Worm (Caenorhabditis elegans) whole organism, young adult: ENCODE data around the gene srt-42.
A peak's percentile ranks its signal among the peaks of the same experiment; 100 is the strongest.

Source experiments
- B0336.3 ChIP-seq: fragments of 200-800 bp; sonication (Bioruptor generic); IDR thresholded peaks from 2 replicates; pipeline ENCODE4 v1.3.6; 2022; ENCODE audit warnings: missing genetic modification characterization, missing compliant biosample characterization
- C17E4.6 ChIP-seq: fragments of 200-800 bp; sonication (Bioruptor generic); IDR thresholded peaks from 2 replicates; pipeline ENCODE4 v1.3.6; 2022; ENCODE audit warnings: missing genetic modification reagents, missing genetic modification characterization, missing compliant biosample characterization
- F39B2.1 ChIP-seq: fragments of 200-800 bp; sonication (Bioruptor generic); IDR thresholded peaks from 2 replicates; pipeline ENCODE4 v1.3.6; 2022; ENCODE audit warnings: missing genetic modification reagents, missing genetic modification characterization, missing compliant biosample characterization
- F49E8.2 ChIP-seq: sonication (generic microtip); optimal IDR thresholded peaks from 3 replicates; lab custom pipeline; 2017; ENCODE audit warnings: missing genetic modification characterization, mild to moderate bottlenecking, missing compliant biosample characterization, antibody characterized with exemption, moderate library complexity; ENCODE audit not compliant: insufficient read depth
- T07F8.4 ChIP-seq: sonication (generic microtip); optimal IDR thresholded peaks from 2 replicates; lab custom pipeline; 2016; ENCODE audit warnings: mild to moderate bottlenecking, missing genetic modification characterization, moderate library complexity, missing compliant biosample characterization
- Y53F4B.3 ChIP-seq: fragments of 200-800 bp; sonication (Bioruptor generic); IDR thresholded peaks from 2 replicates; pipeline ENCODE4 v1.3.6; 2022; ENCODE audit warnings: missing genetic modification reagents, missing genetic modification characterization, missing compliant biosample characterization
- Y67H2A.10 ChIP-seq: fragments of 200-800 bp; sonication (Bioruptor generic); conservative IDR thresholded peaks from 2 replicates; pipeline ENCODE4 v1.3.6; 2022; ENCODE audit warnings: missing genetic modification reagents, missing genetic modification characterization, missing compliant biosample characterization
- ama-1 ChIP-seq, 3 experiments: fragments of 150-350 bp in 1 of 3; sonication (generic microtip) in 2 of 3; optimal IDR thresholded peaks; 2 replicates each; lab custom pipeline; 2014 to 2018; ENCODE audit warnings: missing biosample characterization in 2 of 3, missing genetic modification characterization in 2 of 3, missing genetic modification reagents in 2 of 3
- athp-1 ChIP-seq: sonication (generic microtip); optimal IDR thresholded peaks from 2 replicates; lab custom pipeline; 2017; ENCODE audit warnings: mild to moderate bottlenecking, missing genetic modification characterization, missing compliant biosample characterization
- attf-5 ChIP-seq: fragments of 200-800 bp; sonication (Bioruptor generic); optimal IDR thresholded peaks from 2 replicates; lab custom pipeline; 2018; ENCODE audit warnings: mild to moderate bottlenecking, missing genetic modification characterization, missing compliant biosample characterization
- bed-2 ChIP-seq: fragments of 200-800 bp; sonication (Bioruptor generic); IDR thresholded peaks from 2 replicates; pipeline ENCODE4 v1.3.6; 2022; ENCODE audit warnings: missing genetic modification reagents, missing genetic modification characterization, missing compliant biosample characterization
- cebp-1 ChIP-seq, 2 experiments: fragments of 200-800 bp in 1 of 2; sonication (Bioruptor generic) in 1 of 2; sonication (generic microtip) in 1 of 2; IDR thresholded peaks in 1 of 2; optimal IDR thresholded peaks in 1 of 2; 2 replicates each; pipeline versions ENCODE4 v1.3.6 to Lab custom; 2017 to 2022; ENCODE audit warnings: missing compliant biosample characterization in 2 of 2, missing genetic modification characterization in 2 of 2, mild to moderate bottlenecking in 1 of 2, missing genetic modification reagents in 1 of 2, moderate library complexity in 1 of 2
- cebp-2 ChIP-seq: fragments of 200-800 bp; sonication (Bioruptor generic); IDR thresholded peaks from 2 replicates; pipeline ENCODE4 v1.3.6; 2022; ENCODE audit warnings: missing genetic modification characterization, missing compliant biosample characterization
- ceh-100 ChIP-seq: fragments of 200-800 bp; sonication (Bioruptor generic); IDR thresholded peaks from 2 replicates; pipeline ENCODE4 v1.3.6; 2022; ENCODE audit warnings: missing genetic modification reagents, missing genetic modification characterization, missing compliant biosample characterization
- ceh-58 ChIP-seq: fragments of 200-800 bp; sonication (Bioruptor generic); IDR thresholded peaks from 2 replicates; pipeline ENCODE4 v1.3.6; 2022; ENCODE audit warnings: missing genetic modification characterization, missing compliant biosample characterization
- die-1 ChIP-seq: sonication (generic microtip); optimal IDR thresholded peaks from 2 replicates; lab custom pipeline; 2016; ENCODE audit warnings: missing genotype, mild to moderate bottlenecking, missing genetic modification characterization, missing compliant biosample characterization
- dox-1 ChIP-seq: fragments of 200-800 bp; sonication (Bioruptor generic); IDR thresholded peaks from 2 replicates; pipeline ENCODE4 v1.3.6; 2022; ENCODE audit warnings: missing genetic modification reagents, missing genetic modification characterization, missing compliant biosample characterization
- ets-4 ChIP-seq: fragments of 200-800 bp; sonication (Bioruptor generic); optimal IDR thresholded peaks from 2 replicates; lab custom pipeline; 2018; ENCODE audit warnings: mild to moderate bottlenecking, missing genetic modification characterization, missing compliant biosample characterization
- gei-17 ChIP-seq: fragments of 200-800 bp; sonication (Bioruptor generic); optimal IDR thresholded peaks from 2 replicates; lab custom pipeline; 2018; ENCODE audit warnings: mild to moderate bottlenecking, missing genetic modification characterization, missing compliant biosample characterization
- hmg-1.2 ChIP-seq: fragments of 200-800 bp; sonication (Bioruptor generic); IDR thresholded peaks from 2 replicates; pipeline ENCODE4 v1.3.6; 2022; ENCODE audit warnings: missing genetic modification reagents, missing genetic modification characterization, missing compliant biosample characterization
- lin-54 ChIP-seq: fragments of 200-800 bp; sonication (Bioruptor generic); optimal IDR thresholded peaks from 2 replicates; lab custom pipeline; 2018; ENCODE audit warnings: mild to moderate bottlenecking, missing genetic modification characterization, missing compliant biosample characterization
- lsl-1 ChIP-seq: fragments of 200-800 bp; sonication (Bioruptor generic); optimal IDR thresholded peaks from 2 replicates; lab custom pipeline; 2018; ENCODE audit warnings: mild to moderate bottlenecking, missing genetic modification characterization, moderate library complexity, missing compliant biosample characterization
- mcd-1 ChIP-seq: fragments of 200-800 bp; sonication (Bioruptor generic); IDR thresholded peaks from 2 replicates; pipeline ENCODE4 v1.3.6; 2022; ENCODE audit warnings: missing genetic modification reagents, missing genetic modification characterization, missing compliant biosample characterization
- nfya-1 ChIP-seq: sonication (generic microtip); optimal IDR thresholded peaks from 2 replicates; lab custom pipeline; 2017; ENCODE audit warnings: antibody characterized with exemption, missing compliant biosample characterization, missing genetic modification characterization, borderline replicate concordance; ENCODE audit not compliant: insufficient read depth
- nfyb-1 ChIP-seq: fragments of 200-800 bp; sonication (Bioruptor generic); IDR thresholded peaks from 2 replicates; pipeline ENCODE4 v1.3.6; 2022; ENCODE audit warnings: missing genetic modification reagents, missing genetic modification characterization, missing compliant biosample characterization
- nhr-120 ChIP-seq: fragments of 200-800 bp; sonication (Bioruptor generic); IDR thresholded peaks from 2 replicates; pipeline ENCODE4 v1.3.6; 2022; ENCODE audit warnings: missing genetic modification characterization, missing compliant biosample characterization
- nhr-179 ChIP-seq: sonication (generic microtip); optimal IDR thresholded peaks from 2 replicates; lab custom pipeline; 2016; ENCODE audit warnings: mild to moderate bottlenecking, missing genetic modification characterization, missing compliant biosample characterization
- nhr-80 ChIP-seq: sonication (generic microtip); optimal IDR thresholded peaks from 2 replicates; lab custom pipeline; 2016; ENCODE audit warnings: missing genetic modification characterization, missing compliant biosample characterization
- sea-2 ChIP-seq: fragments of 200-800 bp; sonication (Bioruptor generic); IDR thresholded peaks from 2 replicates; pipeline ENCODE4 v1.3.6; 2022; ENCODE audit warnings: missing genetic modification characterization, missing compliant biosample characterization
- snpc-1.1 ChIP-seq: sonication (generic microtip); optimal IDR thresholded peaks from 2 replicates; lab custom pipeline; 2017; ENCODE audit warnings: missing genetic modification characterization, mild to moderate bottlenecking, missing compliant biosample characterization, antibody characterized with exemption, moderate library complexity, missing genotype, missing genetic modification reagents; ENCODE audit not compliant: insufficient read depth
- somi-1 ChIP-seq: fragments of 200-800 bp; sonication (Bioruptor generic); optimal IDR thresholded peaks from 2 replicates; lab custom pipeline; 2018; ENCODE audit warnings: mild to moderate bottlenecking, missing genetic modification characterization, missing compliant biosample characterization
- tbx-9 ChIP-seq: sonication (generic microtip); optimal IDR thresholded peaks from 2 replicates; lab custom pipeline; 2016; ENCODE audit warnings: borderline replicate concordance, missing genetic modification characterization, inconsistent platforms, missing compliant biosample characterization
- tlf-1 ChIP-seq: fragments of 200-800 bp; sonication (Bioruptor generic); optimal IDR thresholded peaks from 2 replicates; lab custom pipeline; 2018; ENCODE audit warnings: mild to moderate bottlenecking, missing genetic modification characterization, missing compliant biosample characterization
- xnd-1 ChIP-seq: sonication (generic microtip); optimal IDR thresholded peaks from 2 replicates; lab custom pipeline; 2016; ENCODE audit warnings: missing genotype, missing genetic modification reagents, missing genetic modification characterization, missing compliant biosample characterization
- zfh-2 ChIP-seq: fragments of 200-800 bp; sonication (Bioruptor generic); conservative IDR thresholded peaks from 2 replicates; pipeline ENCODE4 v1.3.6; 2022; ENCODE audit warnings: missing genetic modification reagents, missing genetic modification characterization, missing compliant biosample characterization
- ztf-22 ChIP-seq: fragments of 200-800 bp; sonication (Bioruptor generic); optimal IDR thresholded peaks from 2 replicates; lab custom pipeline; 2018; ENCODE audit warnings: mild to moderate bottlenecking, missing genetic modification characterization, moderate library complexity, missing compliant biosample characterization
- ztf-28 ChIP-seq: fragments of 200-800 bp; sonication (Bioruptor generic); IDR thresholded peaks from 2 replicates; pipeline ENCODE4 v1.3.6; 2022; ENCODE audit warnings: missing genetic modification reagents, missing genetic modification characterization, missing compliant biosample characterization

srt-42 gene

DNA sequence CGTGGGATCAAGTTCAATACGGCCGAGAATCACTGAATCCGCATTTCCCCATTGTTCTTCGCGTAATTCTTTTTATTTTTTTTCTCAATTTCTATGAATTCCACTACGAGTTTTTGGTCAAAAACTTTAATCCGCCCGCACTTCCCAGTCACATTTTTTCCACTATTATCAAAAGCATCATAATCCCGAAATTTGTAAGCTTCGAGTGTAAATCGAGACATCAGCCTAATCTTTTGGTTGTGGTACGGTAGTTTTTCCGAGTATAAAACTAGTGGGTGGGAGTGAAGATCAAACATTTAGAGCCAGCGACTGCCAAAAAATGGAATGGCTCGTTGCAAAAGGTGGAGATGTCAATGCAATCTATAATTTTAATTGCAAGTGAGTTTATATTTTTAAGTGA, at the start of gene srt-42:
srt-42 (plus strand) TSS at position 301 of the 400 bp plus-strand sequence.
- TF ChIP-seq bed-2 (GFP tag; lab: Robert Waterston, UW) (no peak), F49E8.2 (tag; lab: Kevin White, UChicago) (no peak), nfyb-1 (GFP tag; lab: Robert Waterston, UW) (no peak), nhr-179 (no peak), ztf-22 (GFP tag; lab: Kevin White, UChicago) (no peak), ztf-28 (no peak), athp-1 (no peak), tbx-9 (tag; lab: Kevin White, UChicago) (no peak)

DNA sequence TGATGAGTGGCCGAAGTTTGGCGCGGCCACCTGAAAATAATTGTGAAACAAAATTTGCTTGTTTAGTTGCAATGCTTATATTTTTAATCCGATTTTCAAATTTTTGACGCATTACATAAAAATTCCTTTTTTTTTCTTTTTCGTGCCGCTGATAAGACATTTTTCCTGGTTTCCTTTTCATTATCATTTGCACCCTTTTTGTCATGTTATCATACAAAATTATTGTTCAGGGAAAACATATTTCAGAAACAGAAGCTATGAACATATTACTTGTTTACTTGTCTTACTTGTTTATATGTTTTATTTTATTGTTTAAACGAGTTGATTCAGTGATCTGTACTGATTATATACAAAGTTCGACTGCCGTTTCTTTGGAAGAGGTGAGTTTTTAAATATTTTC, 46.6 kb upstream of the srt-42 start, which contains the start of gene clec-205:
clec-205 (plus strand) TSS at position 212 of the 400 bp plus-strand sequence.
- peak; percentile 46 for TF ChIP-seq nhr-80 (tag; lab: Kevin White, UChicago)
- TF ChIP-seq Y53F4B.3 = no peak
- TF ChIP-seq, all 124 proteins: peak for 1

DNA sequence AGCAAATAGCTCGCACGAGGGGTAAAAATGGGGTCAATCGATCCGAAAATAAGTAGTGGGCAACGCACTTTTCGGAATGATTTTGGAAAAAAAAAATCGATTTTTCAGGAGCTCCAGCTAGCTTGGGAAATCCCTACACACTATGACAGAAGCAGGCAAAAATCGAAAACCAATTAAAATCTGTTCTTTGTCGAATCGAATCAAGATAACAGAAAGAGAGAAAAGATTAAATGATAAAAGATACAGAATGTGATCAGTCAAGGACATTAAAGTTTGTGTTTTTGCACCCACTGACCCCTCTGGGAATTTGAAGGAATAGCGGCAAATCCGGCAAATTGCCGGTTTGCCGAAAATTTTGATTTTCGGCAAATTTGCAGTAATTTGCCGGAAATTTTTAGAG, 39.8 kb upstream of the srt-42 start:
- TF ChIP-seq die-1 (tag; lab: Kevin White, UChicago) (no peak), nhr-120 (GFP tag; lab: Robert Waterston, UW) (no peak), Y67H2A.10 (GFP tag; lab: Robert Waterston, UW) (no peak)

DNA sequence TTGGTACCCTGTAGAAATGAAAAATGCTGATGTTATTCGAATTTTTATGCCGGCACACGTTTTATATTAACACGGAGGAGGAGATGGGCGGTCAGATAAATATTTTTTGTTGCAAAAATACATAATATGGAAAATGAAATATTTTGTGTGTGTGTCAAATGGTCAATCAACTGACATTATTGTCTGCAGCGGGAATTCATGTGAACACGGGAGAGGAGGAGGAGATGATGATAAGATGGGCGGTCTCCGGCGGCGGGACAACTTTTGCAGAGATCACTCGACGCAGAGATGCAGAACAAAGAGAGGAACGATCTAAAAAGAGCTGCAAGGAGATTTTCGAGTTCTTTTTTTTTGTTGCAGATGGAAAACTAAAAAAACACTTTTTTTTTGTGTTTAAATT, 35.5 kb upstream of the srt-42 start, which contains the start of gene dhs-13:
dhs-13 (minus strand) TSS at position 8 of the 400 bp plus-strand sequence.
- TF ChIP-seq mcd-1 (GFP tag; lab: Robert Waterston, UW) (no peak), snpc-1.1 (tag; lab: Kevin White, UChicago) (no peak), attf-5 (GFP tag; lab: Kevin White, UChicago) (peak; percentile 20), zfh-2 (GFP tag; lab: Robert Waterston, UW) (0 out of 2 replicates have a peak, but pooled peaks have one; percentile 23), F39B2.1 (GFP tag; lab: Robert Waterston, UW) (no peak), ets-4 (GFP tag; lab: Kevin White, UChicago) (no peak), ceh-58 (GFP tag; lab: Robert Waterston, UW) (no peak), sea-2 (GFP tag; lab: Robert Waterston, UW) (no peak), hmg-1.2 (GFP tag; lab: Robert Waterston, UW) (peak; percentile 16; the same call in 1 of the 2 replicates), gei-17 (GFP tag; lab: Kevin White, UChicago) (no peak), ceh-100 (GFP tag; lab: Robert Waterston, UW) (no peak), xnd-1 (no peak), nhr-80 (tag; lab: Kevin White, UChicago) (peak; percentile 61), T07F8.4 (tag; lab: Kevin White, UChicago) (no peak), dox-1 (GFP tag; lab: Robert Waterston, UW) (peak; percentile 52; the same call in 1 of the 2 replicates), somi-1 (GFP tag; lab: Kevin White, UChicago) (no peak), tlf-1 (GFP tag; lab: Kevin White, UChicago) (no peak), C17E4.6 (GFP tag; lab: Robert Waterston, UW) (no peak), cebp-1 (GFP tag; IDR thresholded peaks at IDR 0.05; lab: Robert Waterston, UW) (no peak), cebp-1 (tag; optimal IDR thresholded peaks at IDR 0.05; lab: Kevin White, UChicago) (peak; percentile 42), B0336.3 (peak; percentile 36; the same call in 1 of the 2 replicates), ama-1 (optimal IDR thresholded peaks at IDR 0.05; lab: Kevin White, UChicago) (no peak), ama-1 (GFP tag; optimal IDR thresholded peaks at IDR 0.05; lab: Kevin White, UChicago) (no peak), lsl-1 (GFP tag; lab: Kevin White, UChicago) (no peak), lin-54 (GFP tag; lab: Kevin White, UChicago) (no peak), nfya-1 (tag; lab: Kevin White, UChicago) (no peak), cebp-2 (GFP tag; lab: Robert Waterston, UW) (no peak), Y53F4B.3 (no peak)
